Fruit fly (Drosophila melanogaster) whole organism, wandering third instar larva: Measurements from ENCODE around the gene Msp300.

Experiments used
- Abd-B ChIP-seq: fragments of >200 bp; optimal IDR thresholded peaks from 2 replicates; lab custom pipeline; 2017; ENCODE audit warnings: missing biosample characterization, missing genetic modification characterization
- CG32264 ChIP-seq: fragments of 200-800 bp; sonication (Bioruptor generic); optimal IDR thresholded peaks from 2 replicates; lab custom pipeline; 2016; ENCODE audit warnings: missing biosample characterization, missing genetic modification characterization
- CrebA ChIP-seq: fragments of 200-800 bp; sonication (Bioruptor generic); optimal IDR thresholded peaks from 2 replicates; lab custom pipeline; 2016; ENCODE audit warnings: missing biosample characterization, mild to moderate bottlenecking, missing genetic modification characterization, borderline replicate concordance
- Dfd ChIP-seq: fragments of >200 bp; optimal IDR thresholded peaks from 2 replicates; lab custom pipeline; 2017; ENCODE audit warnings: missing biosample characterization, missing genetic modification characterization
- Dif ChIP-seq: fragments of 200-275, 200-300 bp; sonication (Bioruptor generic); optimal IDR thresholded peaks from 2 replicates; lab custom pipeline; 2018; ENCODE audit warnings: missing biosample characterization, missing genetic modification characterization; ENCODE audit not compliant: partially characterized antibody
- GATAd ChIP-seq: sonication (Bioruptor generic); optimal IDR thresholded peaks from 2 replicates; lab custom pipeline; 2016; ENCODE audit warnings: missing biosample characterization, missing genetic modification characterization
- HLH106 ChIP-seq: fragments of 200-800 bp; optimal IDR thresholded peaks from 3 replicates; lab custom pipeline; 2019; ENCODE audit warnings: missing biosample characterization, mild to moderate bottlenecking, missing genetic modification characterization, moderate library complexity
- Hnf4 ChIP-seq: fragments of 200-800 bp; sonication (Bioruptor generic); optimal IDR thresholded peaks from 2 replicates; lab custom pipeline; 2016; ENCODE audit warnings: missing biosample characterization, mild to moderate bottlenecking, missing genetic modification characterization
- Hr78 ChIP-seq: fragments of >200 bp; optimal IDR thresholded peaks from 2 replicates; lab custom pipeline; 2017; ENCODE audit warnings: missing biosample characterization, missing genetic modification characterization
- Hr83 ChIP-seq: fragments of 200-300 bp; sonication (Bioruptor generic); optimal IDR thresholded peaks from 2 replicates; lab custom pipeline; 2016; ENCODE audit warnings: missing biosample characterization, mild to moderate bottlenecking, missing genetic modification characterization, moderate library complexity; ENCODE audit not compliant: poor library complexity, severe bottlenecking
- Jra ChIP-seq: sonication (Bioruptor generic); optimal IDR thresholded peaks from 2 replicates; lab custom pipeline; 2016; ENCODE audit warnings: missing biosample characterization, missing genetic modification characterization
- Mio ChIP-seq: sonication (Bioruptor generic); optimal IDR thresholded peaks from 2 replicates; lab custom pipeline; 2016; ENCODE audit warnings: missing biosample characterization, missing genetic modification characterization
- Myc ChIP-seq: fragments of >200 bp; optimal IDR thresholded peaks from 2 replicates; lab custom pipeline; 2017
- N ChIP-seq: fragments of >200 bp; optimal IDR thresholded peaks from 2 replicates; lab custom pipeline; 2018; ENCODE audit warnings: missing biosample characterization, missing external identifiers, missing genetic modification characterization
- Rel ChIP-seq, 2 experiments: fragments of 200-800 bp; sonication (Bioruptor generic) in 1 of 2; optimal IDR thresholded peaks; 2 replicates in 1 of 2; 3 replicates in 1 of 2; lab custom pipeline; 2016 to 2019; ENCODE audit warnings: mild to moderate bottlenecking in 2 of 2, missing biosample characterization in 2 of 2, missing genetic modification characterization in 2 of 2, moderate library complexity in 1 of 2
- Sp1 ChIP-seq: fragments of 200-800 bp; sonication (Bioruptor generic); optimal IDR thresholded peaks from 3 replicates; lab custom pipeline; 2019; ENCODE audit warnings: missing biosample characterization, mild to moderate bottlenecking, missing genetic modification characterization, moderate library complexity
- Vsx2 ChIP-seq: fragments of 200-300, 225-300 bp; sonication (Bioruptor generic); optimal IDR thresholded peaks from 2 replicates; lab custom pipeline; 2018; ENCODE audit warnings: missing biosample characterization, missing genetic modification characterization; ENCODE audit not compliant: partially characterized antibody
- brk ChIP-seq: fragments of 200-800 bp; sonication (Bioruptor generic); optimal IDR thresholded peaks from 2 replicates; lab custom pipeline; 2016; ENCODE audit warnings: missing biosample characterization, mild to moderate bottlenecking, missing genetic modification characterization
- dl ChIP-seq, 2 experiments: fragments of 175-275, 200-275 bp in 1 of 2; fragments of 200-275 bp in 1 of 2; sonication (Bioruptor generic); optimal IDR thresholded peaks; lab custom pipeline; 2018; ENCODE audit warnings: mild to moderate bottlenecking in 2 of 2, missing biosample characterization in 2 of 2, missing genetic modification characterization in 2 of 2, moderate library complexity in 2 of 2; ENCODE audit not compliant: partially characterized antibody in 2 of 2, insufficient read depth in 1 of 2
- dmrt93B ChIP-seq: fragments of 200-800 bp; sonication (Bioruptor generic); optimal IDR thresholded peaks from 2 replicates; lab custom pipeline; 2018; ENCODE audit warnings: missing biosample characterization, mild to moderate bottlenecking, missing genetic modification characterization
- dsf ChIP-seq: sonication (Bioruptor generic); optimal IDR thresholded peaks from 2 replicates; lab custom pipeline; 2016; ENCODE audit warnings: missing biosample characterization, missing genetic modification characterization, borderline replicate concordance
- foxo ChIP-seq, 2 experiments: fragments of 200-800 bp; sonication (Bioruptor generic); optimal IDR thresholded peaks; 2 replicates in 1 of 2; 3 replicates in 1 of 2; lab custom pipeline; 2016 to 2017; ENCODE audit warnings: missing biosample characterization in 2 of 2, missing genetic modification characterization in 2 of 2
- jim ChIP-seq: fragments of 175-275, 200-325 bp; sonication (Bioruptor generic); optimal IDR thresholded peaks from 2 replicates; lab custom pipeline; 2016; ENCODE audit warnings: missing biosample characterization, mild to moderate bottlenecking, missing genetic modification characterization
- lola ChIP-seq: fragments of >200 bp; optimal IDR thresholded peaks from 2 replicates; lab custom pipeline; 2017; ENCODE audit warnings: missing biosample characterization, missing genetic modification characterization
- pan ChIP-seq: fragments of >200 bp; optimal IDR thresholded peaks from 2 replicates; lab custom pipeline; 2017
- psq ChIP-seq: fragments of 200-800 bp; sonication (Bioruptor generic); optimal IDR thresholded peaks from 3 replicates; lab custom pipeline; 2017; ENCODE audit warnings: missing biosample characterization, mild to moderate bottlenecking, missing genetic modification characterization, moderate library complexity
- rgr ChIP-seq: fragments of 200-800 bp; sonication (Bioruptor generic); optimal IDR thresholded peaks from 3 replicates; lab custom pipeline; 2016; ENCODE audit warnings: missing biosample characterization, mild to moderate bottlenecking, missing genetic modification characterization
- sage ChIP-seq: fragments of 200-800 bp; sonication (Bioruptor generic); optimal IDR thresholded peaks from 2 replicates; lab custom pipeline; 2016; ENCODE audit warnings: missing biosample characterization, mild to moderate bottlenecking, missing genetic modification characterization
- sv ChIP-seq: fragments of 200-800 bp; sonication (Bioruptor generic); optimal IDR thresholded peaks from 3 replicates; lab custom pipeline; 2016; ENCODE audit warnings: missing biosample characterization, missing genetic modification characterization
- tai ChIP-seq: sonication (Bioruptor generic); optimal IDR thresholded peaks from 2 replicates; lab custom pipeline; 2016; ENCODE audit warnings: missing biosample characterization, missing genetic modification characterization
- usp ChIP-seq: fragments of >200 bp; optimal IDR thresholded peaks from 2 replicates; lab custom pipeline; 2017; ENCODE audit warnings: missing biosample characterization, missing genetic modification characterization
- woc ChIP-seq: sonication (Bioruptor generic); optimal IDR thresholded peaks from 2 replicates; lab custom pipeline; 2016; ENCODE audit warnings: missing biosample characterization, mild to moderate bottlenecking, missing genetic modification characterization

The Msp300 gene

dm6 chr2L:5109059-5109458, 8.4 kb downstream of the Msp300 start:
- TF ChIP-seq rgr (GFP tag; lab: Kevin White, UChicago) (no peak), Hr83 (GFP tag; lab: Kevin White, UChicago) (no peak), Jra (GFP tag; lab: Kevin White, UChicago) (no peak), brk (GFP tag; lab: Kevin White, UChicago) (no peak), Vsx2 (GFP tag; lab: Kevin White, UChicago) (no peak), sage (GFP tag; lab: Kevin White, UChicago) (no peak), CG32264 (GFP tag; lab: Kevin White, UChicago) (no peak), foxo (GFP tag; optimal IDR thresholded peaks at IDR 0.05; lab: Kevin White, UChicago) (no peak), Dfd (no peak), usp (GFP tag; lab: Kevin White, UChicago) (no peak)

DNA sequence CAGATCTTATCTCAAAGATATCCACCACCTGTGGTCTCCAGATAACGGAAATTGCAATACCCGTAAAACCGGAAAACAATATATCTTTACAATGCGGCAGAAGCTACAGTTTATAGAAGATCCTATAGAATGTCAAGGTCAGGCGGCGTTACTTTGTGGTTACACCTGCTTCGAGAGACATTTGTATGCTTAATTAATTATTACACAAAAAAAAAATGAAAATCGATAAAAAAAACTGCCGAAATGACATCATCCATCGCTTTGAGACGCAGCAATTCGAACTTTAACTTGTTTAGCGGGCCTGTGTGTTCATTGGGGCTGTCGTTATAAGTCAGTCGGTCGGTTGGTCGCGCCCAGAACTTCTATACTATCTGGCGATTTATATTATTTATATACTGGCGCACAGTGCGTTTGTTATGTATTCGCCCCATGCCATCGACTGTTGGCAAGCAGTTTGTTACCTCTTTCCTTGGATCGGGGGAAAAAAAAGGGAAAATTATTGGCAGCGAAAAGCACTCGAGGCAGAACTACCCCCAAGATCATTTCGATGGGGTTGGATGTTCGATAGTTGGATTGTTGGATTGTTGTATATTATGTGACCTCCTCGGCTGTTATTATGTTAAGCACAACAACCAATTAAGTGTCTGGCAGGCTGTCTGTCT, 10.7 kb downstream of the Msp300 start:
- TF ChIP-seq Rel (GFP tag; optimal IDR thresholded peaks at IDR 0.05; lab: Kevin White, UChicago) (no peak), Rel (tag; optimal IDR thresholded peaks at IDR 0.05; lab: Kevin White, UChicago) (no peak), Abd-B (GFP tag; lab: Kevin White, UChicago) (no peak), tai (GFP tag; lab: Kevin White, UChicago) (no peak), Sp1 (GFP tag; lab: Kevin White, UChicago) (no peak), Jra (GFP tag; lab: Kevin White, UChicago) (no peak), sv (GFP tag; lab: Kevin White, UChicago) (no peak)
- TF ChIP-seq, all 38 proteins: peak for 0

DNA sequence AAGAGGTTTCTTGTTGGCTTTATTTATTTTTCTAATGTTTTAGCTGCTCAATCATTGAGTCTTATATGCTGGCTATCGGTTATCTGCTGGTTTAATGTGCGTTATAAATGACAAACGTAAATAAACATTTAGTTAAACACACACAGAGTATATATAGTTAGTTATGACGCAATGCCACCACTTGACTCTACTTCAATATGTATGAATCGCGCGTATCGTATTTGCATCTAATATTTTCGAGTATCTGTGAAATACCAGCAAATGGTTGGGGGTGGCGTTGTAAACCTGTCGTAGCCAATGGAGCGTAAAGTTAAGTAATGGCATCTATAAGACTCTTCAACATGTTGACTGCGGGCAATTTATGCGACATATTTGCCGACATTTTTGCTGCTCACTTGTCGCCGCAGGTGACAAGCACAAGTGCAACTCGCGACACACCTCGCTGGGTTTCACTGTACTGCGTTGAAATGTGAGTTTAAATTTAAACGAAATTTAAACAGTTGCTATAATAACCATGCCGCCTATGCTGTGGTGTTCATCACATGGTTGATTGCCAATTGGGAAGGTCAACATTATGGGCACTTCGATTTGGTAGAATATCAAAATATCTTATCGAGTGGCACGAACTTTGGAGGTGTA, 12.9 kb downstream of the Msp300 start:
- TF ChIP-seq N (GFP tag; lab: Kevin White, UChicago) (no peak), lola (GFP tag; lab: Kevin White, UChicago) (no peak), Dfd (no peak), Myc (lab: Kevin White, UChicago) (no peak), GATAd (no peak), dmrt93B (GFP tag; lab: Kevin White, UChicago) (no peak), Hnf4 (GFP tag; lab: Kevin White, UChicago) (no peak), HLH106 (tag; lab: Kevin White, UChicago) (no peak), dsf (GFP tag; lab: Kevin White, UChicago) (no peak), Sp1 (GFP tag; lab: Kevin White, UChicago) (no peak), CrebA (GFP tag; lab: Kevin White, UChicago) (no peak), Rel (GFP tag; optimal IDR thresholded peaks at IDR 0.05; lab: Kevin White, UChicago) (no peak), Rel (tag; optimal IDR thresholded peaks at IDR 0.05; lab: Kevin White, UChicago) (no peak), jim (GFP tag; lab: Kevin White, UChicago) (no peak), Hr83 (GFP tag; lab: Kevin White, UChicago) (no peak), pan (lab: Kevin White, UChicago) (no peak)

- TF ChIP-seq tai (GFP tag; lab: Kevin White, UChicago) (no peak), Rel (GFP tag; optimal IDR thresholded peaks at IDR 0.05; lab: Kevin White, UChicago) (no peak), Rel (tag; optimal IDR thresholded peaks at IDR 0.05; lab: Kevin White, UChicago) (no peak), woc (GFP tag; lab: Kevin White, UChicago) (no peak), Abd-B (GFP tag; lab: Kevin White, UChicago) (no peak), psq (GFP tag; lab: Kevin White, UChicago) (no peak), dmrt93B (GFP tag; lab: Kevin White, UChicago) (no peak), Mio (GFP tag; lab: Kevin White, UChicago) (no peak)
These were observed 14.2 kb downstream of the Msp300 start for dm6 chr2L:5114879-5115278.

- no peak for TF ChIP-seq dl (GFP tag; optimal IDR thresholded peaks at IDR 0.05; lab: Kevin White, UChicago; ENCODE audit: insufficient read depth in 1 of 2, partially characterized antibody in 2 of 2)
- TF ChIP-seq Vsx2 (GFP tag; lab: Kevin White, UChicago): no peak
- no peak for TF ChIP-seq jim (GFP tag; lab: Kevin White, UChicago)
- TF ChIP-seq tai (GFP tag; lab: Kevin White, UChicago): no peak
- TF ChIP-seq dmrt93B (GFP tag; lab: Kevin White, UChicago): no peak
- TF ChIP-seq sv (GFP tag; lab: Kevin White, UChicago): no peak
- TF ChIP-seq brk (GFP tag; lab: Kevin White, UChicago): no peak
- TF ChIP-seq Hr83 (GFP tag; lab: Kevin White, UChicago): no peak
- TF ChIP-seq Hr78: no peak
- no peak for TF ChIP-seq CG32264 (GFP tag; lab: Kevin White, UChicago)
- no peak for TF ChIP-seq Dif
- no peak for TF ChIP-seq GATAd
- TF ChIP-seq Sp1 (GFP tag; lab: Kevin White, UChicago): no peak
- no peak for TF ChIP-seq pan (lab: Kevin White, UChicago)
- TF ChIP-seq, all 38 proteins: peak for 0
These were observed 15.8 kb downstream of the Msp300 start for dm6 chr2L:5116489-5116888.
